Fruit fly (Drosophila melanogaster) whole organism, embryonic: ENCODE results near the gene ct.
A peak's percentile ranks its signal among the peaks of the same experiment; 100 is the strongest.

Experiments used
- Ada2b ChIP-seq: fragments of 200-800 bp; sonication (Bioruptor generic); IDR thresholded peaks from 2 replicates; pipeline ENCODE4 v1.3.6; 2022; ENCODE audit warnings: missing biosample characterization, missing genetic modification characterization
- CG10147 ChIP-seq: fragments of 200-800 bp; sonication (Bioruptor generic); optimal IDR thresholded peaks from 2 replicates; lab custom pipeline; 2019; ENCODE audit warnings: missing biosample characterization, mild to moderate bottlenecking, missing genetic modification characterization, moderate library complexity
- CG11398 ChIP-seq: fragments of 200-800 bp; sonication (Bioruptor generic); optimal IDR thresholded peaks from 2 replicates; lab custom pipeline; 2016; ENCODE audit warnings: missing biosample characterization, missing genetic modification characterization
- CG11456 ChIP-seq: fragments of 200-800 bp; sonication (Bioruptor generic); IDR thresholded peaks from 3 replicates; pipeline ENCODE4 v1.3.6; 2022; ENCODE audit warnings: missing biosample characterization, missing genetic modification characterization
- CG11723 ChIP-seq: fragments of 200-800 bp; sonication (Bioruptor generic); optimal IDR thresholded peaks from 2 replicates; lab custom pipeline; 2017; ENCODE audit warnings: missing biosample characterization, mild to moderate bottlenecking, missing genetic modification characterization
- CG12219 ChIP-seq: fragments of 200-800 bp; sonication (Bioruptor generic); optimal IDR thresholded peaks from 3 replicates; lab custom pipeline; 2018; ENCODE audit warnings: missing biosample characterization, mild to moderate bottlenecking, missing genetic modification characterization
- CG13123 ChIP-seq: fragments of 200-800 bp; sonication (Bioruptor generic); optimal IDR thresholded peaks from 2 replicates; lab custom pipeline; 2016; ENCODE audit warnings: missing biosample characterization, missing genetic modification characterization
- CG13287 ChIP-seq: fragments of 200-800 bp; sonication (Bioruptor generic); IDR thresholded peaks from 2 replicates; pipeline ENCODE4 v1.3.6; 2022; ENCODE audit warnings: missing biosample characterization, missing genetic modification characterization; ENCODE audit not compliant: partially characterized antibody
- CG13894 ChIP-seq: fragments of 200-800 bp; sonication (Bioruptor generic); optimal IDR thresholded peaks from 3 replicates; lab custom pipeline; 2018; ENCODE audit warnings: missing biosample characterization, mild to moderate bottlenecking, missing genetic modification characterization, moderate library complexity
- CG14014 ChIP-seq: fragments of 200-800 bp; sonication (Bioruptor generic); IDR thresholded peaks from 2 replicates; pipeline ENCODE4 v1.3.6; 2022; ENCODE audit warnings: missing biosample characterization, missing genetic modification characterization
- CG14050 ChIP-seq: fragments of 200-800 bp; sonication (Bioruptor generic); IDR thresholded peaks from 3 replicates; pipeline ENCODE4 v1.3.6; 2022; ENCODE audit warnings: missing biosample characterization, missing genetic modification characterization
- CG1603 ChIP-seq: fragments of 200-800 bp; sonication (Bioruptor generic); optimal IDR thresholded peaks from 2 replicates; lab custom pipeline; 2019; ENCODE audit warnings: missing biosample characterization, mild to moderate bottlenecking, missing genetic modification characterization, moderate library complexity
- CG17361 ChIP-seq: fragments of 200-800 bp; sonication (Bioruptor generic); IDR thresholded peaks from 3 replicates; pipeline ENCODE4 v1.3.6; 2022; ENCODE audit warnings: missing biosample characterization, missing genetic modification characterization
- CG18011 ChIP-seq: fragments of 200-800 bp; sonication (Bioruptor generic); optimal IDR thresholded peaks from 2 replicates; lab custom pipeline; 2017; ENCODE audit warnings: missing biosample characterization, missing genetic modification characterization, mild to moderate bottlenecking, moderate library complexity, missing genotype
- CG1832 ChIP-seq: fragments of 200-800 bp; sonication (Bioruptor generic); optimal IDR thresholded peaks from 2 replicates; lab custom pipeline; 2017; ENCODE audit warnings: missing biosample characterization, mild to moderate bottlenecking, missing genetic modification characterization, inconsistent platforms
- CG2116 ChIP-seq: fragments of 200-800 bp; sonication (Bioruptor generic); optimal IDR thresholded peaks from 3 replicates; lab custom pipeline; 2018; ENCODE audit warnings: missing biosample characterization, mild to moderate bottlenecking, missing genetic modification characterization
- CG30431 ChIP-seq: fragments of 200-800 bp; sonication (Bioruptor generic); optimal IDR thresholded peaks from 2 replicates; lab custom pipeline; 2017; ENCODE audit warnings: missing biosample characterization, missing genetic modification characterization
- CG31365 ChIP-seq: fragments of 200-800 bp; sonication (Bioruptor generic); optimal IDR thresholded peaks from 2 replicates; lab custom pipeline; 2018; ENCODE audit warnings: missing biosample characterization, mild to moderate bottlenecking, missing genetic modification characterization
- CG3281 ChIP-seq: fragments of 200-800 bp; sonication (Bioruptor generic); optimal IDR thresholded peaks from 3 replicates; lab custom pipeline; 2017; ENCODE audit warnings: missing biosample characterization, mild to moderate bottlenecking, missing genetic modification characterization
- CG3407 ChIP-seq: fragments of 200-800 bp; sonication (Bioruptor generic); optimal IDR thresholded peaks from 2 replicates; lab custom pipeline; 2018; ENCODE audit warnings: missing biosample characterization, mild to moderate bottlenecking, missing genetic modification characterization
- CG4404 ChIP-seq: fragments of 200-800 bp; sonication (Bioruptor generic); IDR thresholded peaks from 2 replicates; pipeline ENCODE4 v1.3.6; 2022; ENCODE audit warnings: missing biosample characterization, missing genetic modification characterization
- CG7987 ChIP-seq: fragments of 200-800 bp; sonication (Bioruptor generic); optimal IDR thresholded peaks from 2 replicates; lab custom pipeline; 2018; ENCODE audit warnings: missing biosample characterization, mild to moderate bottlenecking, missing genetic modification characterization, moderate library complexity
- CG8359 ChIP-seq: fragments of 200-800 bp; sonication (Bioruptor generic); optimal IDR thresholded peaks from 2 replicates; lab custom pipeline; 2017; ENCODE audit warnings: missing biosample characterization, mild to moderate bottlenecking, missing genetic modification characterization, borderline replicate concordance
- Dbx ChIP-seq: fragments of 200-800 bp; sonication (Bioruptor generic); IDR thresholded peaks from 3 replicates; pipeline ENCODE4 v1.3.6; 2022; ENCODE audit warnings: missing biosample characterization, missing genetic modification characterization
- Dek ChIP-seq: fragments of 200-800 bp; sonication (Bioruptor generic); optimal IDR thresholded peaks from 3 replicates; lab custom pipeline; 2019; ENCODE audit warnings: missing biosample characterization, mild to moderate bottlenecking, missing genetic modification characterization, moderate library complexity
- Hr3 ChIP-seq: fragments of 200-800 bp; sonication (Bioruptor generic); optimal IDR thresholded peaks from 3 replicates; lab custom pipeline; 2016; ENCODE audit warnings: missing biosample characterization, missing genetic modification characterization
- Nf-YC ChIP-seq: fragments of 200-800 bp; optimal IDR thresholded peaks from 3 replicates; lab custom pipeline; 2019; ENCODE audit warnings: missing biosample characterization, mild to moderate bottlenecking, missing genetic modification characterization, moderate library complexity
- Six4 ChIP-seq: fragments of 200-800 bp; sonication (Bioruptor generic); optimal IDR thresholded peaks from 2 replicates; lab custom pipeline; 2016; ENCODE audit warnings: missing biosample characterization, missing genetic modification characterization
- Ssrp ChIP-seq: fragments of 200-800 bp; sonication (Bioruptor generic); optimal IDR thresholded peaks from 2 replicates; lab custom pipeline; 2018; ENCODE audit warnings: missing biosample characterization, mild to moderate bottlenecking, missing genetic modification characterization, moderate library complexity
- Tbp ChIP-seq: fragments of >200 bp; optimal IDR thresholded peaks from 2 replicates; lab custom pipeline; 2018; ENCODE audit warnings: missing biosample characterization, missing genetic modification characterization
- al ChIP-seq: fragments of 200-800 bp; sonication (Bioruptor generic); IDR thresholded peaks from 2 replicates; pipeline ENCODE4 v1.3.6; 2022; ENCODE audit warnings: missing biosample characterization, missing genetic modification characterization
- ara ChIP-seq: fragments of 200-800 bp; sonication (Bioruptor generic); IDR thresholded peaks from 2 replicates; pipeline ENCODE4 v1.3.6; 2022; ENCODE audit warnings: missing biosample characterization, missing genetic modification characterization
- az2 ChIP-seq: fragments of 200-800 bp; sonication (Bioruptor generic); optimal IDR thresholded peaks from 3 replicates; lab custom pipeline; 2016; ENCODE audit warnings: missing biosample characterization, missing genetic modification characterization
- ems ChIP-seq: fragments of 200-800 bp; sonication (Bioruptor generic); optimal IDR thresholded peaks from 3 replicates; lab custom pipeline; 2016; ENCODE audit warnings: missing biosample characterization, missing genetic modification characterization
- gcm2 ChIP-seq: fragments of 200-800 bp; sonication (Bioruptor generic); optimal IDR thresholded peaks from 2 replicates; lab custom pipeline; 2016; ENCODE audit warnings: missing biosample characterization, missing genetic modification characterization
- grn ChIP-seq: fragments of 200-800 bp; sonication (Bioruptor generic); optimal IDR thresholded peaks from 3 replicates; lab custom pipeline; 2017; ENCODE audit warnings: missing biosample characterization, missing genetic modification characterization
- insv ChIP-seq, 2 experiments: fragments of 200-800 bp; sonication (Bioruptor generic); optimal IDR thresholded peaks; 3 replicates each; lab custom pipeline; 2016 to 2018; ENCODE audit warnings: missing biosample characterization in 2 of 2, missing genetic modification characterization in 2 of 2
- jumu ChIP-seq: fragments of 200-800 bp; sonication (Bioruptor generic); optimal IDR thresholded peaks from 3 replicates; lab custom pipeline; 2016; ENCODE audit warnings: missing biosample characterization, missing genetic modification characterization
- knrl ChIP-seq: fragments of 200-800 bp; sonication (Bioruptor generic); IDR thresholded peaks from 3 replicates; pipeline ENCODE4 v1.3.6; 2022; ENCODE audit warnings: missing biosample characterization, missing genetic modification characterization; ENCODE audit not compliant: partially characterized antibody
- lov ChIP-seq, 2 experiments: fragments of 200-800 bp in 1 of 2; fragments of >200 bp in 1 of 2; sonication (Bioruptor generic) in 1 of 2; IDR thresholded peaks in 1 of 2; optimal IDR thresholded peaks in 1 of 2; 2 replicates in 1 of 2; 3 replicates in 1 of 2; pipeline versions ENCODE4 v1.3.6 to Lab custom; 2017 to 2022; ENCODE audit warnings: missing biosample characterization in 1 of 2, missing genetic modification characterization in 1 of 2
- ranshi ChIP-seq: fragments of 200-800 bp; sonication (Bioruptor generic); IDR thresholded peaks from 2 replicates; pipeline ENCODE4 v1.3.6; 2022; ENCODE audit warnings: missing biosample characterization, missing genetic modification characterization
- ro ChIP-seq: fragments of 200-800 bp; sonication (Bioruptor generic); IDR thresholded peaks from 2 replicates; pipeline ENCODE4 v1.3.6; 2022; ENCODE audit warnings: missing biosample characterization, missing genetic modification characterization
- sim ChIP-seq: fragments of 200-800 bp; sonication (Bioruptor generic); IDR thresholded peaks from 2 replicates; pipeline ENCODE4 v1.3.6; 2022; ENCODE audit warnings: missing biosample characterization, missing genetic modification characterization
- slou ChIP-seq: fragments of 200-800 bp; sonication (Bioruptor generic); optimal IDR thresholded peaks from 3 replicates; lab custom pipeline; 2016; ENCODE audit warnings: missing biosample characterization, missing genetic modification characterization
- tup ChIP-seq: fragments of 200-800 bp; sonication (Bioruptor generic); optimal IDR thresholded peaks from 2 replicates; lab custom pipeline; 2016; ENCODE audit warnings: missing biosample characterization, mild to moderate bottlenecking, missing genetic modification characterization, moderate library complexity
- unpg ChIP-seq: fragments of 200-800 bp; sonication (Bioruptor generic); optimal IDR thresholded peaks from 3 replicates; lab custom pipeline; 2018; ENCODE audit warnings: missing biosample characterization, mild to moderate bottlenecking, missing genetic modification characterization, moderate library complexity
- usp ChIP-seq: fragments of >200 bp; optimal IDR thresholded peaks from 2 replicates; lab custom pipeline; 2017; ENCODE audit warnings: missing biosample characterization, missing genetic modification characterization
- zen ChIP-seq: fragments of 200-800 bp; sonication (Bioruptor generic); optimal IDR thresholded peaks from 3 replicates; lab custom pipeline; 2018; ENCODE audit warnings: missing biosample characterization, mild to moderate bottlenecking, missing genetic modification characterization, moderate library complexity

The ct gene

dm6 chrX:7705175-7706097 is 97.2 kb downstream of the ct start (continued):
- TF ChIP-seq CG3281 (GFP tag; lab: Kevin White, UChicago) = peak; percentile 96
- no peak for TF ChIP-seq lov (optimal IDR thresholded peaks at IDR 0.05; lab: Kevin White, UChicago)
- TF ChIP-seq lov (GFP tag; IDR thresholded peaks at IDR 0.05; lab: Robert Waterston, UW) = no peak
- peak; percentile 94 for TF ChIP-seq unpg
- no peak for TF ChIP-seq CG1832
- TF ChIP-seq usp (GFP tag; lab: Kevin White, UChicago) = no peak
- TF ChIP-seq ranshi = peak; percentile 84
- TF ChIP-seq CG30431 = peak; percentile 90
- no peak for TF ChIP-seq CG13287 (GFP tag; lab: Robert Waterston, UW)
- TF ChIP-seq Dbx (GFP tag; lab: Robert Waterston, UW) = peak; percentile 87
- peak; percentile 76 for TF ChIP-seq ara (GFP tag; lab: Robert Waterston, UW)
- no peak for TF ChIP-seq Tbp
- TF ChIP-seq Ssrp (tag; lab: Kevin White, UChicago) = peak; percentile 95
- TF ChIP-seq Ada2b (GFP tag; lab: Robert Waterston, UW) = peak; percentile 82
- TF ChIP-seq jumu = peak; percentile 75
- peak; percentile 53; the same call in 1 of the 2 replicates for TF ChIP-seq ro (GFP tag; lab: Robert Waterston, UW)
- peak; percentile 90 for TF ChIP-seq CG13894 (tag; lab: Kevin White, UChicago)
- peak; percentile 85 for TF ChIP-seq CG3407 (GFP tag; lab: Kevin White, UChicago)
- peak; percentile 75 for TF ChIP-seq CG13123 (GFP tag; lab: Kevin White, UChicago)
- TF ChIP-seq CG14050 (GFP tag; lab: Robert Waterston, UW) = peak; percentile 76
- TF ChIP-seq tup (GFP tag; lab: Kevin White, UChicago) = peak; percentile 65
- TF ChIP-seq ems (GFP tag; lab: Kevin White, UChicago) = peak; percentile 76
- TF ChIP-seq grn (GFP tag; lab: Kevin White, UChicago) = peak; percentile 62
- peak; percentile 0 for TF ChIP-seq CG11398
- peak; percentile 68 for TF ChIP-seq gcm2 (GFP tag; lab: Kevin White, UChicago)
- peak; percentile 76 for TF ChIP-seq CG18011 (GFP tag; lab: Kevin White, UChicago)
- peak; percentile 71; the same call in 2 of the 3 replicates for TF ChIP-seq CG11456
- peak; percentile 85 for TF ChIP-seq Nf-YC (tag; lab: Kevin White, UChicago)
- peak; percentile 89 for TF ChIP-seq CG12219 (GFP tag; lab: Kevin White, UChicago)
- peak; percentile 94 for TF ChIP-seq CG10147 (GFP tag; lab: Kevin White, UChicago)
- TF ChIP-seq Dek (tag; lab: Kevin White, UChicago) = peak; percentile 92
- TF ChIP-seq CG8359 (GFP tag; lab: Kevin White, UChicago) = peak; percentile 88
- peak; percentile 85 for TF ChIP-seq CG4404 (GFP tag; lab: Robert Waterston, UW)
- TF ChIP-seq CG17361 (GFP tag; lab: Robert Waterston, UW) = peak; percentile 99
- TF ChIP-seq Hr3 (GFP tag; lab: Kevin White, UChicago) = peak; percentile 92
- TF ChIP-seq al = peak; percentile 82
- peak; percentile 95 for TF ChIP-seq az2 (GFP tag; lab: Kevin White, UChicago)
- no peak for TF ChIP-seq knrl
- peak; percentile 78 for TF ChIP-seq CG1603 (tag; lab: Kevin White, UChicago)
- peak; percentile 65 for TF ChIP-seq CG2116 (GFP tag; lab: Kevin White, UChicago)
- no peak for TF ChIP-seq insv (GFP tag; optimal IDR thresholded peaks at IDR 0.05; lab: Kevin White, UChicago)
- TF ChIP-seq CG14014 (GFP tag; lab: Robert Waterston, UW) = peak; percentile 86
- TF ChIP-seq CG11723 (GFP tag; lab: Kevin White, UChicago) = peak; percentile 90
- TF ChIP-seq sim (GFP tag; lab: Robert Waterston, UW) = 0 out of 2 replicates have a peak, but pooled peaks have one; percentile 36
- TF ChIP-seq Six4 (GFP tag; lab: Kevin White, UChicago) = peak; percentile 89
- peak; percentile 65 for TF ChIP-seq CG31365 (tag; lab: Kevin White, UChicago)
- peak; percentile 83 for TF ChIP-seq CG7987 (GFP tag; lab: Kevin White, UChicago)
- peak; percentile 85 for TF ChIP-seq zen
- peak; percentile 88 for TF ChIP-seq slou (GFP tag; lab: Kevin White, UChicago)
